Fruit fly (Drosophila melanogaster): ENCODE results near the gene Fgop2.

The Fgop2 gene

DNA sequence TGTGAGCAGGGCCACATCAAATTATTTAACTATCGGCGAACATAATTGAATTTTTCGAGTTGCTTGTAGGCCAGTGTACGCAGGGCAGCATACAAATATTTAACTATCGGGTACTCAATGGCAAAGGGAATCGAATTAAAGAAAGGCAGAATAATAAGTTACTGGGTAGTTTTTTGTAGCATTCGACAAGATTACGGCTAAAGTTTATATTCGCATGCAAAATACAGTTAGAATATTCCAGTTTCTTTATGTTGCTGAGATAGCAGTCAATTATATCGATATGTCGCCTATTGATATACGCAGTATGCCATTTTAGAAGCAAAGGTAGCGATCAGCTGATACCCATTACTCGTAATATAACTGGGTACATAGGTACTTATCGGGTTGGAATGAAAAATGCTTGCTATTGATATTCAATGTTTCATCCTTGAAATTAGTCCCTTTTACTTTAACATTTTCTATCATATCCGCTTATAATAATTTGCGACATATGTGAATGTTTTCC is 23.0 kb upstream of the Fgop2 start:
- TF ChIP-seq usp (GFP tag; optimal IDR thresholded peaks at IDR 0.05) (no peak), Rel (GFP tag; optimal IDR thresholded peaks at IDR 0.05) (no peak), Rel (tag; optimal IDR thresholded peaks at IDR 0.05) (no peak), pan (optimal IDR thresholded peaks at IDR 0.05) (no peak), foxo (GFP tag; optimal IDR thresholded peaks at IDR 0.05) (peak in 1 of 2 experiments; percentile 47), br (GFP tag; optimal IDR thresholded peaks at IDR 0.05) (no peak), Mio (GFP tag; optimal IDR thresholded peaks at IDR 0.05) (no peak), brk (GFP tag; optimal IDR thresholded peaks at IDR 0.05) (no peak), dsf (GFP tag; optimal IDR thresholded peaks at IDR 0.05; ENCODE audit: borderline replicate concordance) (no peak), sage (GFP tag; optimal IDR thresholded peaks at IDR 0.05) (no peak), OdsH (GFP tag; optimal IDR thresholded peaks at IDR 0.05) (peak; percentile 44), h (GFP tag; optimal IDR thresholded peaks at IDR 0.05) (peak; percentile 76), dmrt93B (GFP tag; optimal IDR thresholded peaks at IDR 0.05) (no peak), GATAd (GFP tag; optimal IDR thresholded peaks at IDR 0.05) (no peak), Vsx2 (GFP tag; optimal IDR thresholded peaks at IDR 0.05; ENCODE audit: partially characterized antibody) (no peak), ey (GFP tag; optimal IDR thresholded peaks at IDR 0.05) (peak; percentile 23), woc (GFP tag; optimal IDR thresholded peaks at IDR 0.05) (peak; percentile 82), psq (GFP tag; optimal IDR thresholded peaks at IDR 0.05) (peak; percentile 11), CG32264 (GFP tag; optimal IDR thresholded peaks at IDR 0.05) (peak; percentile 7), Hr83 (GFP tag; optimal IDR thresholded peaks at IDR 0.05; ENCODE audit: poor library complexity, severe bottlenecking) (peak; percentile 39), dl (GFP tag; optimal IDR thresholded peaks at IDR 0.05; ENCODE audit: insufficient read depth in 1 of 2, partially characterized antibody in 2 of 2) (no peak), Dif (GFP tag; optimal IDR thresholded peaks at IDR 0.05; ENCODE audit: partially characterized antibody) (no peak), rgr (GFP tag; optimal IDR thresholded peaks at IDR 0.05) (peak; percentile 56), Sp1 (GFP tag; optimal IDR thresholded peaks at IDR 0.05) (peak; percentile 32), CG9705 (GFP tag; optimal IDR thresholded peaks at IDR 0.05) (no peak), jim (GFP tag; optimal IDR thresholded peaks at IDR 0.05) (no peak), Abd-B (GFP tag; optimal IDR thresholded peaks at IDR 0.05) (no peak), Jra (GFP tag; optimal IDR thresholded peaks at IDR 0.05) (no peak), tai (GFP tag; optimal IDR thresholded peaks at IDR 0.05) (no peak), HLH106 (tag; optimal IDR thresholded peaks at IDR 0.05) (no peak), Hr78 (GFP tag; optimal IDR thresholded peaks at IDR 0.05) (no peak), Dfd (GFP tag; optimal IDR thresholded peaks at IDR 0.05) (no peak), N (GFP tag; optimal IDR thresholded peaks at IDR 0.05) (no peak), lola (GFP tag; optimal IDR thresholded peaks at IDR 0.05) (no peak), CrebA (GFP tag; optimal IDR thresholded peaks at IDR 0.05; ENCODE audit: borderline replicate concordance) (no peak), Hnf4 (GFP tag; optimal IDR thresholded peaks at IDR 0.05) (no peak), fru (GFP tag; optimal IDR thresholded peaks at IDR 0.05) (peak; percentile 53), sv (GFP tag; optimal IDR thresholded peaks at IDR 0.05) (peak; percentile 13), Myc (optimal IDR thresholded peaks at IDR 0.05) (no peak)

DNA sequence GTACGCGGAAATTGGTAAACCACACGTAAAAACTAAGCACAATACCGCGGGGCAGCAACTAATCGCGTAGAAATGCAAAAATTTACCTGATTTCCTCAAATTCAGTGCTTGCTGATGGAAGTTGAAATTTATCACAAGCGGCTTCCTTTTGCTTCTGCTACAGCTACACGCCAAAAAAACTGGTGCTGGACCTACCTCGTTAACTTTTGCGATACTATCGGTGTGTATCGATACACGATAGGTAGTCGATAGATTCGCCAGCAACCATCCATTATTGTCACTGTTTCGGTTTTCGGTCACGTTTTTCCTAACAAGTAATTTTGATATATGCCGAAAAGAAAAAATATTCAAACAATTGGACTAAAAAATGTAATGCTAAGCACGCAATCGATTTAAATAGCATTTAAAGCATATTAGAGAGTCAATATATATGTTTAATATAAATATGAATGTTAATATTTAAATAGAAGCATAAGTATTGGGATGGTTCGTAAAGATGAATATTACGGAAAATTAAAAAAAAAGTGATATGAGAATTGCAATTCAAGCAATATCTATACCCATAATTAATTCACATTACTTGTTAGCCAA is 22.4 kb upstream of the Fgop2 start, which contains the start of gene Sumo:
TSS of gene Sumo (minus strand) at position 223 of the 591 bp plus-strand sequence.
- TF ChIP-seq HLH106 (tag; optimal IDR thresholded peaks at IDR 0.05): peak; percentile 11
- TF ChIP-seq Vsx2 (GFP tag; optimal IDR thresholded peaks at IDR 0.05; ENCODE audit: partially characterized antibody): no peak
- TF ChIP-seq jim (GFP tag; optimal IDR thresholded peaks at IDR 0.05): no peak
- TF ChIP-seq Jra (GFP tag; optimal IDR thresholded peaks at IDR 0.05): peak; percentile 62
- peak; percentile 47 for TF ChIP-seq woc (GFP tag; optimal IDR thresholded peaks at IDR 0.05)
- no peak for TF ChIP-seq Mio (GFP tag; optimal IDR thresholded peaks at IDR 0.05)
- no peak for TF ChIP-seq dl (GFP tag; optimal IDR thresholded peaks at IDR 0.05; ENCODE audit: insufficient read depth in 1 of 2, partially characterized antibody in 2 of 2)
- no peak for TF ChIP-seq dsf (GFP tag; optimal IDR thresholded peaks at IDR 0.05; ENCODE audit: borderline replicate concordance)
- no peak for TF ChIP-seq CrebA (GFP tag; optimal IDR thresholded peaks at IDR 0.05; ENCODE audit: borderline replicate concordance)
- no peak for TF ChIP-seq sage (GFP tag; optimal IDR thresholded peaks at IDR 0.05)
- TF ChIP-seq OdsH (GFP tag; optimal IDR thresholded peaks at IDR 0.05): no peak
- peak; percentile 22 for TF ChIP-seq rgr (GFP tag; optimal IDR thresholded peaks at IDR 0.05)
- TF ChIP-seq Sp1 (GFP tag; optimal IDR thresholded peaks at IDR 0.05): peak; percentile 21
- no peak for TF ChIP-seq tai (GFP tag; optimal IDR thresholded peaks at IDR 0.05)
- no peak for TF ChIP-seq lola (GFP tag; optimal IDR thresholded peaks at IDR 0.05)
- no peak for TF ChIP-seq dmrt93B (GFP tag; optimal IDR thresholded peaks at IDR 0.05)
- no peak for TF ChIP-seq CG32264 (GFP tag; optimal IDR thresholded peaks at IDR 0.05)
- TF ChIP-seq Hnf4 (GFP tag; optimal IDR thresholded peaks at IDR 0.05): no peak
- no peak for TF ChIP-seq ey (GFP tag; optimal IDR thresholded peaks at IDR 0.05)
- no peak for TF ChIP-seq Dfd (GFP tag; optimal IDR thresholded peaks at IDR 0.05)
- TF ChIP-seq Hr83 (GFP tag; optimal IDR thresholded peaks at IDR 0.05; ENCODE audit: poor library complexity, severe bottlenecking): peak; percentile 94
- TF ChIP-seq Rel (GFP tag; optimal IDR thresholded peaks at IDR 0.05): no peak
- peak; percentile 13 for TF ChIP-seq Rel (tag; optimal IDR thresholded peaks at IDR 0.05)

Data from whole organism, wandering third instar larva.